Worm (Caenorhabditis elegans) whole organism, L4/young adult: ENCODE data around the gene F28H7.8.

ENCODE experiments used
- W03F9.2 ChIP-seq: fragments of 150-350 bp; optimal IDR thresholded peaks from 2 replicates; lab custom pipeline; 2014; ENCODE audit warnings: missing biosample characterization, missing genetic modification characterization
- dao-5 ChIP-seq: sonication (generic microtip); optimal IDR thresholded peaks from 2 replicates; lab custom pipeline; 2016; ENCODE audit warnings: missing genotype, missing genetic modification characterization, moderate library complexity, missing compliant biosample characterization
- him-1 ChIP-seq: sonication (generic microtip); optimal IDR thresholded peaks from 2 replicates; lab custom pipeline; 2016; ENCODE audit warnings: missing genotype, missing genetic modification reagents, missing genetic modification characterization, missing compliant biosample characterization

Gene F28H7.8

ce11 chrV:10758658-10759057, at the start of gene F28H7.8:
F28H7.8 (plus strand) TSS chrV:10758958.
- TF ChIP-seq him-1 (tag; lab: Kevin White, UChicago): no peak
- TF ChIP-seq W03F9.2 (tag; lab: Kevin White, UChicago): no peak

- TF ChIP-seq him-1 (tag; lab: Kevin White, UChicago) (no peak), W03F9.2 (tag; lab: Kevin White, UChicago) (no peak), dao-5 (tag; lab: Kevin White, UChicago) (no peak)
These were observed 49.4 kb upstream of the F28H7.8 start for ce11 chrV:10709385-10709784.

- TF ChIP-seq W03F9.2 (tag; lab: Kevin White, UChicago) (no peak), him-1 (tag; lab: Kevin White, UChicago) (no peak), dao-5 (tag; lab: Kevin White, UChicago) (no peak)
These were observed 47.8 kb upstream of the F28H7.8 start for ce11 chrV:10711004-10711403.

ce11 chrV:10711829-10712607, 46.7 kb upstream of the F28H7.8 start:
- no peak for TF ChIP-seq him-1 (tag; lab: Kevin White, UChicago)

- no peak for TF ChIP-seq him-1 (tag; lab: Kevin White, UChicago)
- TF ChIP-seq dao-5 (tag; lab: Kevin White, UChicago): no peak
- TF ChIP-seq W03F9.2 (tag; lab: Kevin White, UChicago): no peak
These were observed 46.2 kb upstream of the F28H7.8 start for ce11 chrV:10712608-10712900.

- TF ChIP-seq him-1 (tag; lab: Kevin White, UChicago): no peak
- TF ChIP-seq W03F9.2 (tag; lab: Kevin White, UChicago): no peak
These were observed 45.0 kb upstream of the F28H7.8 start for ce11 chrV:10713704-10714239.

ce11 chrV:10714630-10715029, 44.1 kb upstream of the F28H7.8 start:
- no peak for TF ChIP-seq him-1 (tag; lab: Kevin White, UChicago)
- TF ChIP-seq W03F9.2 (tag; lab: Kevin White, UChicago): no peak
- TF ChIP-seq dao-5 (tag; lab: Kevin White, UChicago): no peak

ce11 chrV:10715158-10716152, 43.3 kb upstream of the F28H7.8 start:
- TF ChIP-seq W03F9.2 (tag; lab: Kevin White, UChicago) (peak; percentile 40), dao-5 (tag; lab: Kevin White, UChicago) (no peak), him-1 (tag; lab: Kevin White, UChicago) (peak; percentile 91)

- no peak for TF ChIP-seq dao-5 (tag; lab: Kevin White, UChicago)
- no peak for TF ChIP-seq W03F9.2 (tag; lab: Kevin White, UChicago)
- no peak for TF ChIP-seq him-1 (tag; lab: Kevin White, UChicago)
These were observed 41.7 kb upstream of the F28H7.8 start for ce11 chrV:10716865-10717713.

ce11 chrV:10718037-10718436, 40.7 kb upstream of the F28H7.8 start:
- no peak for TF ChIP-seq him-1 (tag; lab: Kevin White, UChicago)
- TF ChIP-seq W03F9.2 (tag; lab: Kevin White, UChicago): no peak
- TF ChIP-seq dao-5 (tag; lab: Kevin White, UChicago): no peak

- TF ChIP-seq him-1 (tag; lab: Kevin White, UChicago): no peak
- no peak for TF ChIP-seq W03F9.2 (tag; lab: Kevin White, UChicago)
- no peak for TF ChIP-seq dao-5 (tag; lab: Kevin White, UChicago)
These were observed 39.5 kb upstream of the F28H7.8 start for ce11 chrV:10719019-10719832.

ce11 chrV:10719833-10720170, 39.0 kb upstream of the F28H7.8 start:
- no peak for TF ChIP-seq dao-5 (tag; lab: Kevin White, UChicago)
- peak; percentile 11 for TF ChIP-seq W03F9.2 (tag; lab: Kevin White, UChicago)
